Fruit fly (Drosophila melanogaster): Measurements from ENCODE around the gene nAChRalpha3.

DNA sequence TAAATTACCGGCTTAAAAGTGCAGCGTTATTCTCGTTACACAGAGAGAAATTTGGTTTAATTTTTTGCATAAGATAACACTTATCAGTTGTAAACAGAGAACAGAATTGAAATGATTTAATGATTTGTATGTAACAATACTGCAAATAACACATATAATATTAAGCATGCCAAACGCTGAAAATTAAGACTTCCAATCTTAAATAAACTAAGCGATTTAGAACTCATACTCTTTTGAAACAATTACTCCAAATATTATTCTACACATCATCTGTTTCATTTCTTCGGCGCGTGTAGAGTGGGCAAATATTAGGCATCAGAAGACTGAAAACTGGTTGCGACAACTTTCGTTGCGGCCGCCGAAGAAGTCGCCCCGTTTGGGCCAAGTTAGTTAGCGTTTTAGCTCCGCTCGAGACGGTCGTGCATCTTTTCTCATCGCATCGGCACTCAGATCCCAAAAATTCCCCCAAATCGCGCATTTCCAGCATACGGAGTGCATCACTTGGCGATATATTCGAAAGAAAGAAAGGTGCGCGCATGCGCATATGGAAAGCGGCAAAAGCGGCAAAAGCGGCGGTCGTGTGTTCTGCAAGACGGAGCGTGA, 114.6 kb downstream of the nAChRalpha3 start, which contains the start of gene CG1632:
- no peak for TF ChIP-seq Dll (optimal IDR thresholded peaks at IDR 0.05)
- TF ChIP-seq psq (optimal IDR thresholded peaks at IDR 0.05) = no peak
- TF ChIP-seq usp (GFP tag; optimal IDR thresholded peaks at IDR 0.05) = no peak

Data from whole organism.